Worm (Caenorhabditis elegans): ENCODE measurements around the gene spp-8.

Gene spp-8

ce11 chrIV:8476166-8476565, 5.3 kb upstream of the spp-8 start (continued):
- TF ChIP-seq F16B12.6 (tag; optimal IDR thresholded peaks at IDR 0.05) (no peak), snu-23 (GFP tag; optimal IDR thresholded peaks at IDR 0.05) (peak; percentile 36), egl-27 (tag; optimal IDR thresholded peaks at IDR 0.05) (no peak), ceh-63 (GFP tag; optimal IDR thresholded peaks at IDR 0.05) (no peak), mab-9 (GFP tag; IDR thresholded peaks at IDR 0.05) (no peak), grh-1 (GFP tag; IDR thresholded peaks at IDR 0.05) (no peak), nhr-76 (tag; optimal IDR thresholded peaks at IDR 0.05) (no peak), pax-3 (tag; optimal IDR thresholded peaks at IDR 0.05) (no peak), swsn-7 (tag; optimal IDR thresholded peaks at IDR 0.05) (peak; percentile 15), lsy-2 (tag; optimal IDR thresholded peaks at IDR 0.05) (peak; percentile 20 to 34), elt-2 (tag; optimal IDR thresholded peaks at IDR 0.05) (no peak), egl-13 (tag; optimal IDR thresholded peaks at IDR 0.05) (no peak), nhr-84 (tag; optimal IDR thresholded peaks at IDR 0.05) (no peak), fkh-4 (tag; optimal IDR thresholded peaks at IDR 0.05; ENCODE audit: borderline replicate concordance) (no peak), efl-1 (optimal IDR thresholded peaks at IDR 0.05) (peak in 1 of 2 experiments; percentile 20), efl-1 (GFP tag; optimal IDR thresholded peaks at IDR 0.05 in 1 of 2) (peak in 1 of 2 experiments; percentile 86), isw-1 (GFP tag; IDR thresholded peaks at IDR 0.05) (no peak), jun-1 (tag; optimal IDR thresholded peaks at IDR 0.05) (no peak), zag-1 (tag; optimal IDR thresholded peaks at IDR 0.05) (no peak), mep-1 (tag; optimal IDR thresholded peaks at IDR 0.05) (no peak), sox-4 (tag; optimal IDR thresholded peaks at IDR 0.05) (no peak), fkh-8 (tag; optimal IDR thresholded peaks at IDR 0.05) (no peak), C16A3.4 (tag; optimal IDR thresholded peaks at IDR 0.05) (no peak), nhr-71 (tag; optimal IDR thresholded peaks at IDR 0.05) (peak; percentile 75), irx-1 (tag; optimal IDR thresholded peaks at IDR 0.05) (no peak), nhr-77 (tag; optimal IDR thresholded peaks at IDR 0.05) (no peak), efl-3 (GFP tag; optimal IDR thresholded peaks at IDR 0.05) (no peak), lin-13 (GFP tag; optimal IDR thresholded peaks at IDR 0.05) (no peak), elt-3 (tag; optimal IDR thresholded peaks at IDR 0.05) (no peak), ztf-4 (tag; optimal IDR thresholded peaks at IDR 0.05) (peak; percentile 61), ets-5 (GFP tag; IDR thresholded peaks at IDR 0.05) (no peak), dsc-1 (tag; optimal IDR thresholded peaks at IDR 0.05) (peak; percentile 12), sup-37 (GFP tag; optimal IDR thresholded peaks at IDR 0.05) (no peak), ceh-82 (tag; optimal IDR thresholded peaks at IDR 0.05) (no peak), ceh-90 (tag; optimal IDR thresholded peaks at IDR 0.05) (no peak), ces-1 (GFP tag; optimal IDR thresholded peaks at IDR 0.05) (no peak), pag-3 (tag; optimal IDR thresholded peaks at IDR 0.05; ENCODE audit: borderline replicate concordance, insufficient read depth) (no peak), C04F5.9 (tag; optimal IDR thresholded peaks at IDR 0.05) (no peak), aha-1 (tag; optimal IDR thresholded peaks at IDR 0.05) (no peak), nhr-19 (GFP tag; conservative IDR thresholded peaks at IDR 0.05) (peak; percentile 60), hlh-17 (GFP tag; optimal IDR thresholded peaks at IDR 0.05; ENCODE audit: borderline replicate concordance) (no peak), hpl-2 (GFP tag; optimal IDR thresholded peaks at IDR 0.05) (no peak), fkh-10 (GFP tag; optimal IDR thresholded peaks at IDR 0.05) (no peak), tbx-2 (tag; optimal IDR thresholded peaks at IDR 0.05) (no peak), ceh-88 (GFP tag; IDR thresholded peaks at IDR 0.05) (no peak), nhr-11 (tag; optimal IDR thresholded peaks at IDR 0.05) (no peak), nhr-20 (tag; optimal IDR thresholded peaks at IDR 0.05) (peak; percentile 50), rnt-1 (tag; optimal IDR thresholded peaks at IDR 0.05) (peak; percentile 84)

All from whole organism, L1 larva.